Worm (Caenorhabditis elegans): ENCODE data around the gene Y54G2A.13.

ce11 chrIV:2851625-2852024, 32.1 kb upstream of the Y54G2A.13 start:
- TF ChIP-seq him-1 (tag; optimal IDR thresholded peaks at IDR 0.05) (no peak), dao-5 (tag; optimal IDR thresholded peaks at IDR 0.05) (no peak), W03F9.2 (tag; optimal IDR thresholded peaks at IDR 0.05) (no peak)

All from whole organism, L4/young adult.